Worm (Caenorhabditis elegans) whole organism, young adult: ENCODE data around the gene igdb-1.
A peak's percentile ranks its signal among the peaks of the same experiment; 100 is the strongest.

Experiments used
- B0019.2 ChIP-seq: fragments of 200-800 bp; sonication (Bioruptor generic); conservative IDR thresholded peaks from 2 replicates; pipeline ENCODE4 v1.3.6; 2022; ENCODE audit warnings: missing genetic modification reagents, missing genetic modification characterization, missing compliant biosample characterization
- B0035.1 ChIP-seq: sonication (generic microtip); optimal IDR thresholded peaks from 2 replicates; lab custom pipeline; 2016; ENCODE audit warnings: missing genetic modification characterization, mild to moderate bottlenecking, missing compliant biosample characterization, missing genotype, missing genetic modification reagents
- B0261.1 ChIP-seq: sonication (generic microtip); optimal IDR thresholded peaks from 2 replicates; lab custom pipeline; 2016; ENCODE audit warnings: mild to moderate bottlenecking, missing genetic modification characterization, moderate library complexity, missing compliant biosample characterization
- D2030.7 ChIP-seq: fragments of 200-800 bp; sonication (Bioruptor generic); IDR thresholded peaks from 2 replicates; pipeline ENCODE4 v1.3.6; 2022; ENCODE audit warnings: missing genetic modification reagents, missing genetic modification characterization, missing compliant biosample characterization
- F37B4.10 ChIP-seq: fragments of 200-800 bp; sonication (Bioruptor generic); IDR thresholded peaks from 2 replicates; pipeline ENCODE4 v1.3.6; 2022; ENCODE audit warnings: missing genetic modification characterization, missing compliant biosample characterization
- F57C9.4 ChIP-seq: sonication (generic microtip); optimal IDR thresholded peaks from 2 replicates; lab custom pipeline; 2017; ENCODE audit warnings: mild to moderate bottlenecking, missing genetic modification characterization, missing compliant biosample characterization
- T07F8.4 ChIP-seq: sonication (generic microtip); optimal IDR thresholded peaks from 2 replicates; lab custom pipeline; 2016; ENCODE audit warnings: mild to moderate bottlenecking, missing genetic modification characterization, moderate library complexity, missing compliant biosample characterization
- Y53G8AR.9 ChIP-seq: fragments of 200-800 bp; sonication (Bioruptor generic); conservative IDR thresholded peaks from 2 replicates; pipeline ENCODE4 v1.3.6; 2022; ENCODE audit warnings: missing genetic modification reagents, missing genetic modification characterization, missing compliant biosample characterization
- Y56A3A.18 ChIP-seq: fragments of 200-800 bp; sonication (Bioruptor generic); IDR thresholded peaks from 2 replicates; pipeline ENCODE4 v1.3.6; 2022; ENCODE audit warnings: missing genetic modification reagents, missing genetic modification characterization, missing compliant biosample characterization
- Y95B8A.8 ChIP-seq: fragments of 200-800 bp; sonication (Bioruptor generic); IDR thresholded peaks from 2 replicates; pipeline ENCODE4 v1.3.6; 2022; ENCODE audit warnings: missing genetic modification reagents, missing genetic modification characterization, missing compliant biosample characterization
- aptf-2 ChIP-seq: fragments of 200-800 bp; sonication (Bioruptor generic); conservative IDR thresholded peaks from 2 replicates; pipeline ENCODE4 v1.3.6; 2022; ENCODE audit warnings: missing genetic modification reagents, missing genetic modification characterization, missing compliant biosample characterization
- atf-7 ChIP-seq: sonication (generic microtip); optimal IDR thresholded peaks from 2 replicates; lab custom pipeline; 2017; ENCODE audit warnings: mild to moderate bottlenecking, missing genetic modification characterization, missing compliant biosample characterization
- attf-5 ChIP-seq: fragments of 200-800 bp; sonication (Bioruptor generic); optimal IDR thresholded peaks from 2 replicates; lab custom pipeline; 2018; ENCODE audit warnings: mild to moderate bottlenecking, missing genetic modification characterization, missing compliant biosample characterization
- attf-6 ChIP-seq: fragments of 200-800 bp; sonication (Bioruptor generic); IDR thresholded peaks from 2 replicates; pipeline ENCODE4 v1.3.6; 2022; ENCODE audit warnings: missing genetic modification reagents, missing genetic modification characterization, missing compliant biosample characterization
- bed-1 ChIP-seq: fragments of 200-800 bp; sonication (Bioruptor generic); IDR thresholded peaks from 2 replicates; pipeline ENCODE4 v1.3.6; 2022; ENCODE audit warnings: missing genetic modification reagents, missing genetic modification characterization, missing compliant biosample characterization
- ccch-3 ChIP-seq: fragments of 200-800 bp; sonication (Bioruptor generic); optimal IDR thresholded peaks from 2 replicates; lab custom pipeline; 2018; ENCODE audit warnings: mild to moderate bottlenecking, missing genetic modification characterization, missing compliant biosample characterization
- cebp-1 ChIP-seq, 2 experiments: fragments of 200-800 bp in 1 of 2; sonication (Bioruptor generic) in 1 of 2; sonication (generic microtip) in 1 of 2; IDR thresholded peaks in 1 of 2; optimal IDR thresholded peaks in 1 of 2; 2 replicates each; pipeline versions ENCODE4 v1.3.6 to Lab custom; 2017 to 2022; ENCODE audit warnings: missing compliant biosample characterization in 2 of 2, missing genetic modification characterization in 2 of 2, mild to moderate bottlenecking in 1 of 2, missing genetic modification reagents in 1 of 2, moderate library complexity in 1 of 2
- cebp-2 ChIP-seq: fragments of 200-800 bp; sonication (Bioruptor generic); IDR thresholded peaks from 2 replicates; pipeline ENCODE4 v1.3.6; 2022; ENCODE audit warnings: missing genetic modification characterization, missing compliant biosample characterization
- ceh-40 ChIP-seq: fragments of 200-800 bp; sonication (Bioruptor generic); IDR thresholded peaks from 2 replicates; pipeline ENCODE4 v1.3.6; 2022; ENCODE audit warnings: missing genetic modification characterization, missing compliant biosample characterization
- ceh-79 ChIP-seq: sonication (generic microtip); optimal IDR thresholded peaks from 2 replicates; lab custom pipeline; 2017; ENCODE audit warnings: mild to moderate bottlenecking, missing genetic modification characterization, missing compliant biosample characterization
- chd-7 ChIP-seq: sonication (generic microtip); optimal IDR thresholded peaks from 2 replicates; lab custom pipeline; 2016; ENCODE audit warnings: mild to moderate bottlenecking, missing genetic modification characterization, moderate library complexity, missing compliant biosample characterization
- dpl-1 ChIP-seq: fragments of 150-350 bp; optimal IDR thresholded peaks from 2 replicates; lab custom pipeline; 2014; ENCODE audit warnings: missing biosample characterization, missing genetic modification reagents, missing genetic modification characterization
- efl-1 ChIP-seq: fragments of 150-350 bp; optimal IDR thresholded peaks from 2 replicates; lab custom pipeline; 2014; ENCODE audit warnings: missing biosample characterization, missing genetic modification reagents, missing genetic modification characterization
- egl-44 ChIP-seq: fragments of 200-800 bp; sonication (Bioruptor generic); IDR thresholded peaks from 2 replicates; pipeline ENCODE4 v1.3.6; 2022; ENCODE audit warnings: missing genetic modification reagents, missing genetic modification characterization, missing compliant biosample characterization
- ekl-4 ChIP-seq: fragments of 200-800 bp; sonication (Bioruptor generic); IDR thresholded peaks from 2 replicates; pipeline ENCODE4 v1.3.6; 2022; ENCODE audit warnings: missing genetic modification reagents, missing genetic modification characterization, missing compliant biosample characterization
- gei-17 ChIP-seq: fragments of 200-800 bp; sonication (Bioruptor generic); optimal IDR thresholded peaks from 2 replicates; lab custom pipeline; 2018; ENCODE audit warnings: mild to moderate bottlenecking, missing genetic modification characterization, missing compliant biosample characterization
- hmg-20 ChIP-seq: fragments of 200-800 bp; sonication (Bioruptor generic); IDR thresholded peaks from 2 replicates; pipeline ENCODE4 v1.3.6; 2022; ENCODE audit warnings: missing genetic modification reagents, missing genetic modification characterization, missing compliant biosample characterization
- lir-1 ChIP-seq: fragments of 200-800 bp; sonication (Bioruptor generic); conservative IDR thresholded peaks from 2 replicates; pipeline ENCODE4 v1.3.6; 2022; ENCODE audit warnings: missing genetic modification reagents, missing genetic modification characterization, missing compliant biosample characterization
- mel-28 ChIP-seq: sonication (generic microtip); optimal IDR thresholded peaks from 2 replicates; lab custom pipeline; 2016; ENCODE audit warnings: borderline replicate concordance, mild to moderate bottlenecking, missing genetic modification characterization, missing compliant biosample characterization
- mes-4 ChIP-seq: sonication (generic microtip); optimal IDR thresholded peaks from 2 replicates; lab custom pipeline; 2016; ENCODE audit warnings: missing genotype, missing genetic modification characterization, missing compliant biosample characterization
- nhr-80 ChIP-seq: sonication (generic microtip); optimal IDR thresholded peaks from 2 replicates; lab custom pipeline; 2016; ENCODE audit warnings: missing genetic modification characterization, missing compliant biosample characterization
- pha-4 ChIP-seq: fragments of 150-350 bp; sonication (generic microtip); optimal IDR thresholded peaks from 2 replicates; lab custom pipeline; 2014; ENCODE audit warnings: missing biosample characterization, missing genetic modification reagents, missing genetic modification characterization
- rec-8 ChIP-seq, 2 experiments: sonication (generic microtip); optimal IDR thresholded peaks; 2 replicates each; lab custom pipeline; 2016; ENCODE audit warnings: mild to moderate bottlenecking in 2 of 2, missing genetic modification characterization in 2 of 2, missing genetic modification reagents in 2 of 2, missing genotype in 2 of 2, missing biosample characterization in 1 of 2, missing compliant biosample characterization in 1 of 2, moderate library complexity in 1 of 2
- sdz-38 ChIP-seq: sonication (generic microtip); optimal IDR thresholded peaks from 2 replicates; lab custom pipeline; 2016; ENCODE audit warnings: missing genotype, missing genetic modification characterization, missing compliant biosample characterization
- sea-2 ChIP-seq: fragments of 200-800 bp; sonication (Bioruptor generic); IDR thresholded peaks from 2 replicates; pipeline ENCODE4 v1.3.6; 2022; ENCODE audit warnings: missing genetic modification characterization, missing compliant biosample characterization
- snpc-1.3 ChIP-seq: sonication (generic microtip); optimal IDR thresholded peaks from 2 replicates; lab custom pipeline; 2017; ENCODE audit warnings: missing genetic modification characterization, mild to moderate bottlenecking, missing compliant biosample characterization, antibody characterized with exemption, moderate library complexity, missing genotype, missing genetic modification reagents; ENCODE audit not compliant: insufficient read depth
- tbx-9 ChIP-seq: sonication (generic microtip); optimal IDR thresholded peaks from 2 replicates; lab custom pipeline; 2016; ENCODE audit warnings: borderline replicate concordance, missing genetic modification characterization, inconsistent platforms, missing compliant biosample characterization
- unc-62 ChIP-seq: fragments of 150-350 bp; optimal IDR thresholded peaks from 2 replicates; lab custom pipeline; 2014; ENCODE audit warnings: missing biosample characterization, missing genetic modification reagents, missing genetic modification characterization
- zim-3 ChIP-seq: sonication (generic microtip); optimal IDR thresholded peaks from 2 replicates; lab custom pipeline; 2017; ENCODE audit warnings: mild to moderate bottlenecking, missing genetic modification characterization, moderate library complexity, missing compliant biosample characterization
- ztf-22 ChIP-seq: fragments of 200-800 bp; sonication (Bioruptor generic); optimal IDR thresholded peaks from 2 replicates; lab custom pipeline; 2018; ENCODE audit warnings: mild to moderate bottlenecking, missing genetic modification characterization, moderate library complexity, missing compliant biosample characterization
- ztf-6 ChIP-seq: fragments of 200-800 bp; sonication (Bioruptor generic); IDR thresholded peaks from 2 replicates; pipeline ENCODE4 v1.3.6; 2022; ENCODE audit warnings: missing genetic modification reagents, missing genetic modification characterization, missing compliant biosample characterization

Gene igdb-1

ce11 chrIV:12525409-12525808, 46.6 kb downstream of the igdb-1 start, which contains the start of gene eak-4 (continued):
- no peak for TF ChIP-seq ztf-22 (GFP tag; lab: Kevin White, UChicago)

DNA sequence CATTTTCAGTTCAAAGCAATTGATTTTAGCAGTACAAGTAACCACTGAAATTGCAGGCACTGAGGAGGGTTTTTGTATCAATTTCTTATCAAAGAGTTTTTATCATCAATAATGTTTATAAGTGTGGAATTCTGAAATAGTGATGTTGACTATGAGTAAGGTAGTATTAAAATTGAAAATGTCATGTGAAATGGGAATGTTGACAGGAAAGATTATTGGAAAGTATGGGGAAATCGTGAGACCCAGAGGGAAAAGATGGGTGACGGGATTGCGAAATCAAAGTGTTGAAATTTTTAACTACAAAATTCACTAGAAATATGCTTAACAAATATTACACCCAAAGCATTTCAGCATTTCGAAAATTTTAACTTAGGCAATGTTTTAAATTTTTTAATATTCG, 48.4 kb downstream of the igdb-1 start, which contains the start of gene F53B2.8:
F53B2.8 (minus strand) TSS at position 180 of the 400 bp plus-strand sequence.
- TF ChIP-seq cebp-2 (GFP tag; lab: Robert Waterston, UW) (no peak), attf-5 (peak; percentile 84), unc-62 (GFP tag; lab: Kevin White, UChicago) (peak; percentile 83), Y56A3A.18 (0 out of 2 replicates have a peak, but pooled peaks have one; percentile 35), atf-7 (tag; lab: Kevin White, UChicago) (peak; percentile 19), pha-4 (tag; lab: Kevin White, UChicago) (peak; percentile 85), F57C9.4 (tag; lab: Kevin White, UChicago) (no peak), cebp-1 (GFP tag; IDR thresholded peaks at IDR 0.05; lab: Robert Waterston, UW) (peak; percentile 98), cebp-1 (tag; optimal IDR thresholded peaks at IDR 0.05; lab: Kevin White, UChicago) (peak; percentile 99), nhr-80 (tag; lab: Kevin White, UChicago) (peak; percentile 91)

ce11 chrIV:12531047-12531446, 52.2 kb downstream of the igdb-1 start, which contains the start of gene F53B2.5:
Gene F53B2.5 (minus strand): TSS chrIV:12531147.
- no peak for TF ChIP-seq tbx-9
- no peak for TF ChIP-seq aptf-2 (GFP tag; lab: Robert Waterston, UW)
- TF ChIP-seq rec-8 (tag; optimal IDR thresholded peaks at IDR 0.05; lab: Kevin White, UChicago): no peak
- no peak for TF ChIP-seq mel-28 (tag; lab: Kevin White, UChicago)
- TF ChIP-seq dpl-1 (GFP tag; lab: Kevin White, UChicago): no peak
- no peak for TF ChIP-seq gei-17
- no peak for TF ChIP-seq ceh-40
- TF ChIP-seq bed-1: no peak
- no peak for TF ChIP-seq zim-3 (tag; lab: Kevin White, UChicago)
- TF ChIP-seq Y95B8A.8 (GFP tag; lab: Robert Waterston, UW): no peak
- TF ChIP-seq F37B4.10 (GFP tag; lab: Robert Waterston, UW): no peak
- no peak for TF ChIP-seq T07F8.4 (tag; lab: Kevin White, UChicago)
- TF ChIP-seq egl-44 (GFP tag; lab: Robert Waterston, UW): no peak
- no peak for TF ChIP-seq attf-6
- TF ChIP-seq nhr-80 (tag; lab: Kevin White, UChicago): no peak
- TF ChIP-seq mes-4: no peak
- no peak for TF ChIP-seq ceh-79 (tag; lab: Kevin White, UChicago)
- TF ChIP-seq sea-2: no peak
- TF ChIP-seq B0261.1 (tag; lab: Kevin White, UChicago): no peak
- TF ChIP-seq, all 124 proteins: peak for 0

DNA sequence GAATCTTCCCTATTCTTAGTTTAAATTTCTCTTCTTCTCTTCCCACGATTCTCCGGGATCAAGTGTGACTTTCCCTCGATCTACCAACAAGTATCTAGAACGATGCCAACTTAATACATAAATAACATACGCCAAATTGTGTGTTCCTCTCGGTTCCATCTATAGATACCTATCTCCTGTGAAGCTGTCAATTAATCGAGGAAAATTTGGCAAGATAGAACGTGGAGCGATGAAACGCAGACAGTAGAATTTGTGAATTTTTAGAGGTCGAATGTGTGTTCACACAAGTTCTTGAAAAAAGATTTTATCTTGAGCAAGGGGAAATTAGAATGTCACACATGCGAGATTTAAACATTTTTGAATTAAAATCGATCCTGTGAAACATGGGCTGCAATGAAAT, 52.7 kb downstream of the igdb-1 start:
- no peak for TF ChIP-seq sdz-38 (tag; lab: Kevin White, UChicago)
- TF ChIP-seq dpl-1 (GFP tag; lab: Kevin White, UChicago): no peak
- TF ChIP-seq hmg-20 (GFP tag; lab: Robert Waterston, UW): no peak
- TF ChIP-seq sea-2: no peak
- TF ChIP-seq Y95B8A.8 (GFP tag; lab: Robert Waterston, UW): no peak
- TF ChIP-seq unc-62 (GFP tag; lab: Kevin White, UChicago): no peak
- TF ChIP-seq ztf-22 (GFP tag; lab: Kevin White, UChicago): no peak
- no peak for TF ChIP-seq ccch-3 (GFP tag; lab: Kevin White, UChicago)
- no peak for TF ChIP-seq ekl-4 (GFP tag; lab: Robert Waterston, UW)
- no peak for TF ChIP-seq B0019.2 (GFP tag; lab: Robert Waterston, UW)
- no peak for TF ChIP-seq Y53G8AR.9 (GFP tag; lab: Robert Waterston, UW)
- TF ChIP-seq snpc-1.3 (tag; lab: Kevin White, UChicago): no peak
- TF ChIP-seq D2030.7 (GFP tag; lab: Robert Waterston, UW): no peak
- TF ChIP-seq ztf-6: no peak
- TF ChIP-seq efl-1 (GFP tag; lab: Kevin White, UChicago): no peak
- no peak for TF ChIP-seq B0261.1 (tag; lab: Kevin White, UChicago)
- no peak for TF ChIP-seq lir-1
- no peak for TF ChIP-seq B0035.1
- TF ChIP-seq chd-7: no peak
- TF ChIP-seq F57C9.4 (tag; lab: Kevin White, UChicago): no peak
